Fruit fly (Drosophila melanogaster) whole organism, embryonic: Measurements from ENCODE around the gene CG13898.
A peak's percentile ranks its signal among the peaks of the same experiment; 100 is the strongest.

Source experiments
- Atf-2 ChIP-seq: fragments of 200-800 bp; sonication (Bioruptor generic); optimal IDR thresholded peaks from 2 replicates; lab custom pipeline; 2016; ENCODE audit warnings: missing biosample characterization, missing genetic modification characterization
- B-H1 ChIP-seq: fragments of 200-800 bp; sonication (Bioruptor generic); IDR thresholded peaks from 3 replicates; pipeline ENCODE4 v1.3.6; 2022; ENCODE audit warnings: missing biosample characterization, missing genetic modification characterization
- CG10543 ChIP-seq: fragments of 200-800 bp; sonication (Bioruptor generic); optimal IDR thresholded peaks from 3 replicates; lab custom pipeline; 2017; ENCODE audit warnings: missing biosample characterization, mild to moderate bottlenecking, missing genetic modification characterization, moderate library complexity
- CG11093 ChIP-seq: fragments of 200-800 bp; sonication (Bioruptor generic); IDR thresholded peaks from 3 replicates; pipeline ENCODE4 v1.3.6; 2022; ENCODE audit warnings: missing biosample characterization, missing genetic modification characterization
- CG11504 ChIP-seq: fragments of 200-800 bp; sonication (Bioruptor generic); optimal IDR thresholded peaks from 3 replicates; lab custom pipeline; 2019; ENCODE audit warnings: missing biosample characterization, mild to moderate bottlenecking, missing genetic modification characterization, moderate library complexity
- CG12299 ChIP-seq: fragments of 200-800 bp; sonication (Bioruptor generic); optimal IDR thresholded peaks from 2 replicates; lab custom pipeline; 2018; ENCODE audit warnings: missing biosample characterization, mild to moderate bottlenecking, missing genetic modification characterization
- CG13287 ChIP-seq: fragments of 200-800 bp; sonication (Bioruptor generic); IDR thresholded peaks from 2 replicates; pipeline ENCODE4 v1.3.6; 2022; ENCODE audit warnings: missing biosample characterization, missing genetic modification characterization; ENCODE audit not compliant: partially characterized antibody
- CG13424 ChIP-seq: fragments of 200-800 bp; sonication (Bioruptor generic); optimal IDR thresholded peaks from 2 replicates; lab custom pipeline; 2019; ENCODE audit warnings: missing biosample characterization, mild to moderate bottlenecking, missing genetic modification characterization, moderate library complexity
- CG14441 ChIP-seq: fragments of 200-800 bp; sonication (Bioruptor generic); IDR thresholded peaks from 2 replicates; pipeline ENCODE4 v1.3.6; 2022; ENCODE audit warnings: missing biosample characterization, missing genetic modification characterization
- CG16779 ChIP-seq: fragments of 200-800 bp; sonication (Bioruptor generic); IDR thresholded peaks from 2 replicates; pipeline ENCODE4 v1.3.6; 2022; ENCODE audit warnings: missing biosample characterization, missing genetic modification characterization
- CG17186 ChIP-seq: fragments of 200-800 bp; sonication (Bioruptor generic); optimal IDR thresholded peaks from 3 replicates; lab custom pipeline; 2017; ENCODE audit warnings: missing biosample characterization, missing genetic modification reagents, missing genetic modification characterization
- CG18619 ChIP-seq: fragments of 200-800 bp; sonication (Bioruptor generic); optimal IDR thresholded peaks from 3 replicates; lab custom pipeline; 2017; ENCODE audit warnings: missing biosample characterization, mild to moderate bottlenecking, missing genetic modification characterization
- CG3163 ChIP-seq: fragments of 200-800 bp; sonication (Bioruptor generic); optimal IDR thresholded peaks from 3 replicates; lab custom pipeline; 2016; ENCODE audit warnings: missing biosample characterization, missing genetic modification characterization
- CG33213 ChIP-seq: fragments of 200-800 bp; sonication (Bioruptor generic); optimal IDR thresholded peaks from 3 replicates; lab custom pipeline; 2016; ENCODE audit warnings: missing biosample characterization, missing genetic modification characterization
- CG33557 ChIP-seq: fragments of 200-800 bp; sonication (Bioruptor generic); optimal IDR thresholded peaks from 2 replicates; lab custom pipeline; 2019; ENCODE audit warnings: missing biosample characterization, mild to moderate bottlenecking, missing genetic modification characterization, moderate library complexity
- CG3838 ChIP-seq: fragments of 200-800 bp; sonication (Bioruptor generic); optimal IDR thresholded peaks from 3 replicates; lab custom pipeline; 2016; ENCODE audit warnings: missing biosample characterization, missing genetic modification characterization
- CG3847 ChIP-seq: fragments of 200-800 bp; sonication (Bioruptor generic); IDR thresholded peaks from 2 replicates; pipeline ENCODE4 v1.3.6; 2022; ENCODE audit warnings: missing biosample characterization, missing genetic modification characterization
- CG4404 ChIP-seq: fragments of 200-800 bp; sonication (Bioruptor generic); IDR thresholded peaks from 2 replicates; pipeline ENCODE4 v1.3.6; 2022; ENCODE audit warnings: missing biosample characterization, missing genetic modification characterization
- CG7357 ChIP-seq: fragments of 200-800 bp; sonication (Bioruptor generic); IDR thresholded peaks from 3 replicates; pipeline ENCODE4 v1.3.6; 2022; ENCODE audit warnings: missing biosample characterization, missing genetic modification characterization
- CG8765 ChIP-seq: fragments of 200-800 bp; sonication (Bioruptor generic); IDR thresholded peaks from 2 replicates; pipeline ENCODE4 v1.3.6; 2022; ENCODE audit warnings: missing biosample characterization, missing genetic modification characterization
- CG9215 ChIP-seq: fragments of 200-800 bp; sonication (Bioruptor generic); IDR thresholded peaks from 2 replicates; pipeline ENCODE4 v1.3.6; 2022; ENCODE audit warnings: missing biosample characterization, missing genetic modification characterization
- Dad ChIP-seq: fragments of 200-800 bp; sonication (Bioruptor generic); optimal IDR thresholded peaks from 3 replicates; lab custom pipeline; 2016; ENCODE audit warnings: missing biosample characterization, missing genetic modification characterization
- Dbx ChIP-seq: fragments of 200-800 bp; sonication (Bioruptor generic); IDR thresholded peaks from 3 replicates; pipeline ENCODE4 v1.3.6; 2022; ENCODE audit warnings: missing biosample characterization, missing genetic modification characterization
- Deaf1 ChIP-seq: fragments of 200-800 bp; optimal IDR thresholded peaks from 3 replicates; lab custom pipeline; 2019; ENCODE audit warnings: missing biosample characterization, mild to moderate bottlenecking, missing genetic modification characterization, moderate library complexity
- Dll ChIP-seq: fragments of 200-800 bp; sonication (Bioruptor generic); IDR thresholded peaks from 4 replicates; pipeline ENCODE4 v1.3.6; 2022; ENCODE audit warnings: missing biosample characterization, missing genetic modification characterization; ENCODE audit not compliant: partially characterized antibody
- Ets97D ChIP-seq: fragments of 200-800 bp; sonication (Bioruptor generic); optimal IDR thresholded peaks from 3 replicates; lab custom pipeline; 2016; ENCODE audit warnings: missing biosample characterization, missing genetic modification characterization
- Fer1 ChIP-seq: fragments of 200-800 bp; sonication (Bioruptor generic); optimal IDR thresholded peaks from 2 replicates; lab custom pipeline; 2017; ENCODE audit warnings: missing biosample characterization, mild to moderate bottlenecking, missing genetic modification characterization
- H2.0 ChIP-seq: fragments of 200-800 bp; sonication (Bioruptor generic); IDR thresholded peaks from 2 replicates; pipeline ENCODE4 v1.3.6; 2022; ENCODE audit warnings: missing biosample characterization, missing genetic modification characterization
- HmgD ChIP-seq: fragments of 200-800 bp; sonication (Bioruptor generic); optimal IDR thresholded peaks from 3 replicates; lab custom pipeline; 2016; ENCODE audit warnings: missing biosample characterization, missing genetic modification characterization
- Hr78 ChIP-seq, 2 experiments: fragments of 200-800 bp in 1 of 2; fragments of >200 bp in 1 of 2; sonication (Bioruptor generic) in 1 of 2; optimal IDR thresholded peaks; 2 replicates each; lab custom pipeline; 2017 to 2019; ENCODE audit warnings: missing biosample characterization in 2 of 2, missing genetic modification characterization in 2 of 2, mild to moderate bottlenecking in 1 of 2, moderate library complexity in 1 of 2
- PHDP ChIP-seq: fragments of 200-800 bp; sonication (Bioruptor generic); optimal IDR thresholded peaks from 3 replicates; lab custom pipeline; 2018; ENCODE audit warnings: missing biosample characterization, mild to moderate bottlenecking, missing genetic modification characterization, moderate library complexity
- Rfx ChIP-seq: fragments of 200-800 bp; sonication (Bioruptor generic); IDR thresholded peaks from 2 replicates; pipeline ENCODE4 v1.3.6; 2022; ENCODE audit warnings: missing biosample characterization, missing genetic modification characterization
- Side ChIP-seq: fragments of 200-800 bp; sonication (Bioruptor generic); optimal IDR thresholded peaks from 2 replicates; lab custom pipeline; 2016; ENCODE audit warnings: missing biosample characterization, missing genetic modification characterization
- Sox100B ChIP-seq: fragments of 200-800 bp; sonication (Bioruptor generic); optimal IDR thresholded peaks from 3 replicates; lab custom pipeline; 2018; ENCODE audit warnings: missing biosample characterization, mild to moderate bottlenecking, missing genetic modification characterization
- Sox102F ChIP-seq: fragments of 200-800 bp; sonication (Bioruptor generic); optimal IDR thresholded peaks from 2 replicates; lab custom pipeline; 2018; ENCODE audit warnings: missing biosample characterization, mild to moderate bottlenecking, missing genetic modification characterization, moderate library complexity
- Stat92E ChIP-seq, 3 experiments: fragments of >200 bp in 2 of 3; fragments of 200-800 bp in 1 of 3; sonication (Bioruptor generic) in 1 of 3; optimal IDR thresholded peaks; 2 replicates each; lab custom pipeline; 2017 to 2019; ENCODE audit warnings: missing biosample characterization in 3 of 3, missing genetic modification characterization in 3 of 3, mild to moderate bottlenecking in 1 of 3, moderate library complexity in 1 of 3
- ara ChIP-seq: fragments of 200-800 bp; sonication (Bioruptor generic); IDR thresholded peaks from 2 replicates; pipeline ENCODE4 v1.3.6; 2022; ENCODE audit warnings: missing biosample characterization, missing genetic modification characterization
- ato ChIP-seq: fragments of 200-800 bp; sonication (Bioruptor generic); IDR thresholded peaks from 2 replicates; pipeline ENCODE4 v1.3.6; 2022; ENCODE audit warnings: missing biosample characterization, missing genetic modification characterization; ENCODE audit not compliant: partially characterized antibody
- cad ChIP-seq: fragments of >200 bp; optimal IDR thresholded peaks from 2 replicates; lab custom pipeline; 2017; ENCODE audit warnings: missing biosample characterization, missing genetic modification characterization
- dm ChIP-seq: fragments of 200-800 bp; sonication (Bioruptor generic); optimal IDR thresholded peaks from 3 replicates; lab custom pipeline; 2016; ENCODE audit warnings: missing biosample characterization, missing genetic modification characterization
- en ChIP-seq: fragments of 200-800 bp; sonication (Bioruptor generic); optimal IDR thresholded peaks from 2 replicates; lab custom pipeline; 2016; ENCODE audit warnings: missing biosample characterization, missing genetic modification characterization
- gce ChIP-seq: fragments of 200-800 bp; sonication (Bioruptor generic); IDR thresholded peaks from 3 replicates; pipeline ENCODE4 v1.3.6; 2022; ENCODE audit warnings: missing biosample characterization, missing genetic modification characterization
- gsb-n ChIP-seq: fragments of 200-800 bp; sonication (Bioruptor generic); optimal IDR thresholded peaks from 3 replicates; lab custom pipeline; 2018; ENCODE audit warnings: missing biosample characterization, mild to moderate bottlenecking, missing genetic modification characterization
- insv ChIP-seq, 2 experiments: fragments of 200-800 bp; sonication (Bioruptor generic); optimal IDR thresholded peaks; 3 replicates each; lab custom pipeline; 2016 to 2018; ENCODE audit warnings: missing biosample characterization in 2 of 2, missing genetic modification characterization in 2 of 2
- lilli ChIP-seq: fragments of 200-800 bp; sonication (Bioruptor generic); optimal IDR thresholded peaks from 3 replicates; lab custom pipeline; 2016; ENCODE audit warnings: missing biosample characterization, missing genetic modification characterization
- luna ChIP-seq: fragments of 200-800 bp; sonication (Bioruptor generic); optimal IDR thresholded peaks from 2 replicates; lab custom pipeline; 2016; ENCODE audit warnings: missing biosample characterization, missing genetic modification characterization
- phol ChIP-seq: fragments of 200-800 bp; sonication (Bioruptor generic); optimal IDR thresholded peaks from 3 replicates; lab custom pipeline; 2018; ENCODE audit warnings: missing biosample characterization, mild to moderate bottlenecking, missing genetic modification characterization, moderate library complexity
- ranshi ChIP-seq: fragments of 200-800 bp; sonication (Bioruptor generic); IDR thresholded peaks from 2 replicates; pipeline ENCODE4 v1.3.6; 2022; ENCODE audit warnings: missing biosample characterization, missing genetic modification characterization
- tgo ChIP-seq: fragments of 200-800 bp; sonication (Bioruptor generic); IDR thresholded peaks from 3 replicates; pipeline ENCODE4 v1.3.6; 2022; ENCODE audit warnings: missing biosample characterization, missing genetic modification characterization
- tna ChIP-seq: fragments of 200-800 bp; sonication (Bioruptor generic); IDR thresholded peaks from 2 replicates; pipeline ENCODE4 v1.3.6; 2022; ENCODE audit warnings: missing biosample characterization, missing genetic modification characterization; ENCODE audit not compliant: partially characterized antibody

Gene CG13898

DNA sequence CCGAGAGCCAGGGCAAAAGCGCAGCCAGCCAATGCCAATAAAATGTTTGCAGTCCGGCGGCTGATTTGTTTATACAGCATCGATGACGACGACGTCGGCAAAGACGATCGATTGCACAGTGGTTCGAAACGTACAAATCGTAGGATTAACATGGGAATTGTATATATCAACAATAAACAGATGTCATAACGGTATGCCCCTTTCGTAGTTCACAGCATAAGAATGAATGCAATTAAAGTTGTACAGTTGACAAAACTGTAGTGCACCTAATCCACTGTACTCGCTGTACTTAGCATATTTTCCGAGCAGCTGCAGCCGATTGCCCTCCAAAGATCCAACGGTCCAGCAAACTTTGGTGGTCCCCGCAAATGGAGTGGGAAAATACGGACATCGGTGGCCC, 32.5 kb downstream of the CG13898 start (continued):
- TF ChIP-seq tna (no peak), insv (GFP tag; optimal IDR thresholded peaks at IDR 0.05; lab: Kevin White, UChicago) (no peak), CG13287 (GFP tag; lab: Robert Waterston, UW) (no peak), dm (GFP tag; lab: Kevin White, UChicago) (peak; percentile 25), HmgD (GFP tag; lab: Kevin White, UChicago) (no peak), Sox102F (GFP tag; lab: Kevin White, UChicago) (peak; percentile 89), lilli (GFP tag; lab: Kevin White, UChicago) (peak; percentile 31), tgo (GFP tag; lab: Robert Waterston, UW) (peak; percentile 67; the same call in 2 of the 3 replicates), PHDP (peak; percentile 68), CG17186 (GFP tag; lab: Kevin White, UChicago) (peak; percentile 39), CG9215 (no peak; the same call in 1 of the 2 replicates), CG33213 (peak; percentile 41), CG3847 (GFP tag; lab: Robert Waterston, UW) (peak; percentile 31; the same call in 1 of the 2 replicates), gce (GFP tag; lab: Robert Waterston, UW) (peak; percentile 79; the same call in 2 of the 3 replicates), ato (no peak), CG16779 (GFP tag; lab: Robert Waterston, UW) (no peak), B-H1 (GFP tag; lab: Robert Waterston, UW) (peak; percentile 67), CG11093 (GFP tag; lab: Robert Waterston, UW) (peak; percentile 45; the same call in 1 of the 3 replicates), en (peak; percentile 15), gsb-n (peak; percentile 56), Dll (no peak), CG3838 (GFP tag; lab: Kevin White, UChicago) (no peak), CG7357 (GFP tag; lab: Robert Waterston, UW) (0 out of 3 replicates have a peak, but pooled peaks have one; percentile 62), Stat92E (GFP tag; optimal IDR thresholded peaks at IDR 0.05; lab: Kevin White, UChicago) (no peak), cad (GFP tag; lab: Kevin White, UChicago) (no peak), CG8765 (GFP tag; lab: Robert Waterston, UW) (peak; percentile 30; the same call in 1 of the 2 replicates), CG11504 (peak; percentile 81), phol (tag; lab: Kevin White, UChicago) (peak; percentile 79), CG4404 (GFP tag; lab: Robert Waterston, UW) (0 out of 2 replicates have a peak, but pooled peaks have one; percentile 20), H2.0 (GFP tag; lab: Robert Waterston, UW) (no peak), Side (GFP tag; lab: Kevin White, UChicago) (peak; percentile 32), ranshi (GFP tag; lab: Robert Waterston, UW) (peak; percentile 72; the same call in 1 of the 2 replicates), CG10543 (GFP tag; lab: Kevin White, UChicago) (no peak), Sox100B (GFP tag; lab: Kevin White, UChicago) (peak; percentile 59), ara (GFP tag; lab: Robert Waterston, UW) (peak; percentile 76), CG3163 (GFP tag; lab: Kevin White, UChicago) (no peak), CG12299 (no peak), luna (GFP tag; lab: Kevin White, UChicago) (no peak), Deaf1 (peak; percentile 50), Fer1 (GFP tag; lab: Kevin White, UChicago) (peak; percentile 57), CG18619 (peak; percentile 53), Rfx (peak; percentile 70), CG14441 (GFP tag; lab: Robert Waterston, UW) (peak; percentile 64), Dad (peak; percentile 23), Dbx (GFP tag; lab: Robert Waterston, UW) (no peak), CG13424 (tag; lab: Kevin White, UChicago) (peak; percentile 61), CG33557 (GFP tag; lab: Kevin White, UChicago) (no peak), Hr78 (GFP tag; optimal IDR thresholded peaks at IDR 0.05; lab: Kevin White, UChicago) (peak in 1 of 2 experiments; percentile 6), Ets97D (GFP tag; lab: Kevin White, UChicago) (no peak), Atf-2 (GFP tag; lab: Kevin White, UChicago) (peak; percentile 49)
